Worm (Caenorhabditis elegans): ENCODE data around the gene abhd-3.2.

- TF ChIP-seq Y95B8A.8 (GFP tag; IDR thresholded peaks at IDR 0.05) (no peak), ztf-6 (GFP tag; IDR thresholded peaks at IDR 0.05) (no peak), dpl-1 (GFP tag; optimal IDR thresholded peaks at IDR 0.05) (no peak), lin-35 (GFP tag; optimal IDR thresholded peaks at IDR 0.05) (no peak), cebp-2 (GFP tag; IDR thresholded peaks at IDR 0.05) (no peak), F23B12.7 (tag; optimal IDR thresholded peaks at IDR 0.05; ENCODE audit: insufficient read depth) (no peak), unc-62 (GFP tag; optimal IDR thresholded peaks at IDR 0.05) (no peak), Y53F4B.3 (GFP tag; IDR thresholded peaks at IDR 0.05) (no peak), ama-1 (optimal IDR thresholded peaks at IDR 0.05) (no peak), ama-1 (GFP tag; optimal IDR thresholded peaks at IDR 0.05) (no peak), nhr-120 (GFP tag; IDR thresholded peaks at IDR 0.05) (no peak), ceh-79 (tag; optimal IDR thresholded peaks at IDR 0.05) (no peak), B0336.3 (GFP tag; IDR thresholded peaks at IDR 0.05) (no peak)
Observed at ce11 chrX:957581-957980, 20.2 kb downstream of the abhd-3.2 start, which contains the start of gene chil-10.

Measured in whole organism, young adult.